Worm (Caenorhabditis elegans) whole organism, L1 larva: Measurements from ENCODE around the gene F46C5.6.

ENCODE experiments used
- C04F5.9 ChIP-seq: sonication (generic microtip); optimal IDR thresholded peaks from 2 replicates; lab custom pipeline; 2016; ENCODE audit warnings: missing genetic modification characterization, missing compliant biosample characterization
- C34B4.2 ChIP-seq: sonication (generic microtip); optimal IDR thresholded peaks from 2 replicates; lab custom pipeline; 2017; ENCODE audit warnings: mild to moderate bottlenecking, missing genetic modification characterization, missing compliant biosample characterization
- F16B12.6 ChIP-seq: fragments of 150-350 bp; optimal IDR thresholded peaks from 2 replicates; lab custom pipeline; 2014; ENCODE audit warnings: missing biosample characterization, missing genetic modification characterization
- aly-2 ChIP-seq: fragments of 150-350 bp; optimal IDR thresholded peaks from 2 replicates; lab custom pipeline; 2014; ENCODE audit warnings: missing biosample characterization, missing genetic modification characterization
- dpl-1 ChIP-seq, 3 experiments: fragments of 150-350 bp in 2 of 3; sonication (generic microtip) in 1 of 3; optimal IDR thresholded peaks; 2 replicates each; lab custom pipeline; 2014 to 2017; ENCODE audit warnings: missing biosample characterization in 3 of 3, missing genetic modification characterization in 3 of 3, missing genetic modification reagents in 3 of 3
- dsc-1 ChIP-seq: sonication (generic microtip); optimal IDR thresholded peaks from 2 replicates; lab custom pipeline; 2016; ENCODE audit warnings: mild to moderate bottlenecking, missing genetic modification characterization, missing compliant biosample characterization
- efl-1 ChIP-seq, 4 experiments: fragments of 150-350 bp; optimal IDR thresholded peaks in 3 of 4; peaks in 1 of 4; 1 replicate in 1 of 4; 2 replicates in 3 of 4; lab custom pipeline; 2014; ENCODE audit warnings: missing biosample characterization in 2 of 4, missing genetic modification characterization in 2 of 4, missing genetic modification reagents in 2 of 4
- efl-3 ChIP-seq: fragments of 200-800 bp; sonication (Bioruptor generic); optimal IDR thresholded peaks from 2 replicates; lab custom pipeline; 2018; ENCODE audit warnings: mild to moderate bottlenecking, missing genetic modification characterization, missing compliant biosample characterization
- egl-13 ChIP-seq: sonication (generic microtip); optimal IDR thresholded peaks from 2 replicates; lab custom pipeline; 2016; ENCODE audit warnings: missing genotype, missing genetic modification reagents, missing genetic modification characterization, missing compliant biosample characterization
- egl-27 ChIP-seq, 2 experiments: fragments of 150-350 bp in 1 of 2; sonication (generic microtip); optimal IDR thresholded peaks; 3 replicates each; lab custom pipeline; 2017 to 2018; ENCODE audit warnings: missing biosample characterization in 2 of 2, missing genetic modification characterization in 2 of 2, missing genetic modification reagents in 2 of 2
- fkh-8 ChIP-seq: sonication (generic microtip); optimal IDR thresholded peaks from 2 replicates; lab custom pipeline; 2016; ENCODE audit warnings: mild to moderate bottlenecking, missing genetic modification characterization, missing compliant biosample characterization
- hpl-2 ChIP-seq: fragments of 150-350 bp; optimal IDR thresholded peaks from 2 replicates; lab custom pipeline; 2014; ENCODE audit warnings: missing biosample characterization, missing genetic modification reagents, missing genetic modification characterization
- isw-1 ChIP-seq: fragments of 200-800 bp; sonication (Bioruptor generic); IDR thresholded peaks from 2 replicates; pipeline ENCODE4 v1.3.6; 2022; ENCODE audit warnings: missing genetic modification characterization, missing compliant biosample characterization
- mab-9 ChIP-seq: fragments of 200-800 bp; sonication (Bioruptor generic); IDR thresholded peaks from 2 replicates; pipeline ENCODE4 v1.3.6; 2022; ENCODE audit warnings: missing genetic modification reagents, missing genetic modification characterization, missing compliant biosample characterization
- mdl-1 ChIP-seq, 2 experiments: fragments of 150-350 bp; optimal IDR thresholded peaks; 2 replicates each; lab custom pipeline; 2014 to 2017; ENCODE audit warnings: missing biosample characterization in 2 of 2, missing genetic modification characterization in 2 of 2, inconsistent platforms in 1 of 2
- mep-1 ChIP-seq: fragments of 150-350 bp; optimal IDR thresholded peaks from 2 replicates; lab custom pipeline; 2014; ENCODE audit warnings: missing biosample characterization, missing genetic modification characterization
- nhr-12 ChIP-seq: sonication (generic microtip); optimal IDR thresholded peaks from 2 replicates; lab custom pipeline; 2017; ENCODE audit warnings: missing biosample characterization, missing genetic modification characterization
- nhr-20 ChIP-seq: sonication (generic microtip); optimal IDR thresholded peaks from 2 replicates; lab custom pipeline; 2016; ENCODE audit warnings: mild to moderate bottlenecking, missing genetic modification characterization, missing compliant biosample characterization
- nhr-76 ChIP-seq: sonication (generic microtip); optimal IDR thresholded peaks from 2 replicates; lab custom pipeline; 2017; ENCODE audit warnings: missing biosample characterization, missing genetic modification characterization
- nhr-84 ChIP-seq: sonication (generic microtip); optimal IDR thresholded peaks from 2 replicates; lab custom pipeline; 2017; ENCODE audit warnings: missing biosample characterization, missing genetic modification characterization
- nhr-85 ChIP-seq: sonication (generic microtip); peaks from one replicate; lab custom pipeline; 2016; ENCODE audit warnings: missing genetic modification characterization, inconsistent platforms, missing compliant biosample characterization
- rnt-1 ChIP-seq: sonication (generic microtip); optimal IDR thresholded peaks from 2 replicates; lab custom pipeline; 2016; ENCODE audit warnings: mild to moderate bottlenecking, missing genetic modification characterization, moderate library complexity, missing compliant biosample characterization
- skn-1 ChIP-seq: fragments of 150-350 bp; optimal IDR thresholded peaks from 2 replicates; lab custom pipeline; 2014; ENCODE audit warnings: missing biosample characterization, missing genetic modification characterization
- snpc-4 ChIP-seq: fragments of 150-350 bp; optimal IDR thresholded peaks from 2 replicates; lab custom pipeline; 2014; ENCODE audit warnings: missing biosample characterization, missing genetic modification characterization
- sox-4 ChIP-seq: sonication (generic microtip); optimal IDR thresholded peaks from 2 replicates; lab custom pipeline; 2016; ENCODE audit warnings: missing genetic modification characterization, missing compliant biosample characterization
- sptf-1 ChIP-seq: fragments of 150-350 bp; optimal IDR thresholded peaks from 2 replicates; lab custom pipeline; 2014; ENCODE audit warnings: missing biosample characterization, missing genetic modification characterization
- tlp-1 ChIP-seq: fragments of 150-350 bp; optimal IDR thresholded peaks from 2 replicates; lab custom pipeline; 2014; ENCODE audit warnings: missing biosample characterization, missing genetic modification characterization
- unc-86 ChIP-seq: sonication (generic microtip); optimal IDR thresholded peaks from 2 replicates; lab custom pipeline; 2016; ENCODE audit warnings: missing genetic modification characterization, missing compliant biosample characterization
- vab-15 ChIP-seq: sonication (generic microtip); optimal IDR thresholded peaks from 2 replicates; lab custom pipeline; 2017; ENCODE audit warnings: missing genotype, mild to moderate bottlenecking, missing genetic modification characterization, missing compliant biosample characterization
- xbp-1 ChIP-seq: sonication (generic microtip); optimal IDR thresholded peaks from 2 replicates; lab custom pipeline; 2016; ENCODE audit warnings: missing genetic modification characterization, missing compliant biosample characterization
- ztf-11 ChIP-seq, 2 experiments: sonication (generic microtip); optimal IDR thresholded peaks; 2 replicates each; lab custom pipeline; 2016 to 2017; ENCODE audit warnings: missing genetic modification characterization in 2 of 2, missing biosample characterization in 1 of 2, missing compliant biosample characterization in 1 of 2

The F46C5.6 gene

ce11 chrII:8884262-8884949 lies 40.1 kb upstream of the F46C5.6 start, which contains the start of the genes T07D4.5 and ddx-19 (continued):
- TF ChIP-seq aly-2: no peak
- TF ChIP-seq mab-9: no peak

- TF ChIP-seq efl-3 (GFP tag; lab: Kevin White, UChicago) (no peak), nhr-84 (tag; lab: Kevin White, UChicago) (no peak), dpl-1 (GFP tag; optimal IDR thresholded peaks at IDR 0.05; lab: Kevin White, UChicago) (no peak), C04F5.9 (tag; lab: Kevin White, UChicago) (no peak), unc-86 (no peak), fkh-8 (tag; lab: Kevin White, UChicago) (no peak), efl-1 (optimal IDR thresholded peaks at IDR 0.05; lab: Kevin White, UChicago) (no peak), efl-1 (GFP tag; optimal IDR thresholded peaks at IDR 0.05 in 1 of 2; lab: Kevin White, UChicago) (no peak), mdl-1 (tag; optimal IDR thresholded peaks at IDR 0.05; lab: Kevin White, UChicago) (no peak), sptf-1 (tag; lab: Kevin White, UChicago) (no peak), C34B4.2 (no peak), nhr-76 (tag; lab: Kevin White, UChicago) (no peak), isw-1 (GFP tag; lab: Robert Waterston, UW) (no peak)
Observed at ce11 chrII:8883559-8883958, 39.2 kb upstream of the F46C5.6 start, which contains the start of gene rha-1. Gene rha-1, minus strand, starts transcription at chrII:8883659.

- TF ChIP-seq dsc-1 (tag; lab: Kevin White, UChicago): no peak
- no peak for TF ChIP-seq mep-1
- TF ChIP-seq xbp-1: no peak
- no peak for TF ChIP-seq sptf-1 (tag; lab: Kevin White, UChicago)
- TF ChIP-seq egl-13 (tag; lab: Kevin White, UChicago): no peak
- no peak for TF ChIP-seq aly-2
- TF ChIP-seq vab-15 (tag; lab: Kevin White, UChicago): no peak
- TF ChIP-seq nhr-84 (tag; lab: Kevin White, UChicago): no peak
- TF ChIP-seq C34B4.2: no peak
- TF ChIP-seq nhr-12 (tag; lab: Kevin White, UChicago): no peak
- no peak for TF ChIP-seq ztf-11 (tag; optimal IDR thresholded peaks at IDR 0.05; lab: Kevin White, UChicago)
- no peak for TF ChIP-seq tlp-1 (tag; lab: Kevin White, UChicago)
Observed at ce11 chrII:8878528-8878927, 34.2 kb upstream of the F46C5.6 start.

- TF ChIP-seq efl-3 (GFP tag; lab: Kevin White, UChicago): no peak
- no peak for TF ChIP-seq egl-27 (tag; optimal IDR thresholded peaks at IDR 0.05; lab: Kevin White, UChicago)
- TF ChIP-seq nhr-20 (tag; lab: Kevin White, UChicago): no peak
- TF ChIP-seq efl-1 (optimal IDR thresholded peaks at IDR 0.05; lab: Kevin White, UChicago): no peak
- TF ChIP-seq efl-1 (GFP tag; optimal IDR thresholded peaks at IDR 0.05 in 1 of 2; lab: Kevin White, UChicago): peak in 1 of 2 experiments; percentile 35
- TF ChIP-seq rnt-1: peak; percentile 64
- TF ChIP-seq ztf-11 (tag; optimal IDR thresholded peaks at IDR 0.05; lab: Kevin White, UChicago): no peak
- peak; percentile 85 for TF ChIP-seq snpc-4
- TF ChIP-seq tlp-1 (tag; lab: Kevin White, UChicago): no peak
- TF ChIP-seq nhr-85 (tag; lab: Kevin White, UChicago): peak; percentile 8
- no peak for TF ChIP-seq hpl-2 (GFP tag; lab: Kevin White, UChicago)
- no peak for TF ChIP-seq sox-4 (tag; lab: Kevin White, UChicago)
- TF ChIP-seq sptf-1 (tag; lab: Kevin White, UChicago): no peak
- TF ChIP-seq F16B12.6 (tag; lab: Kevin White, UChicago): no peak
- no peak for TF ChIP-seq mab-9
Observed at ce11 chrII:8877032-8877985, 33.0 kb upstream of the F46C5.6 start.

ce11 chrII:8873842-8874241 lies 29.5 kb upstream of the F46C5.6 start, which contains the start of gene T07D4.2:
Gene T07D4.2, minus strand, starts transcription at chrII:8873942.
- TF ChIP-seq rnt-1 (peak; percentile 12), skn-1 (tag; lab: Kevin White, UChicago) (no peak)
